Worm (Caenorhabditis elegans) whole organism, late embryonic: ENCODE data around the gene F31F7.2.
A peak's percentile ranks its signal among the peaks of the same experiment; 100 is the strongest.

ENCODE experiments used
- C08G9.2 ChIP-seq: sonication (generic microtip); optimal IDR thresholded peaks from 2 replicates; lab custom pipeline; 2016; ENCODE audit warnings: mild to moderate bottlenecking, missing genetic modification characterization, moderate library complexity, missing compliant biosample characterization
- F13H6.1 ChIP-seq: sonication (generic microtip); optimal IDR thresholded peaks from 2 replicates; lab custom pipeline; 2016; ENCODE audit warnings: missing genetic modification characterization, missing compliant biosample characterization
- K02D7.2 ChIP-seq: sonication (generic microtip); optimal IDR thresholded peaks from 2 replicates; lab custom pipeline; 2017; ENCODE audit warnings: mild to moderate bottlenecking, missing genetic modification characterization, missing compliant biosample characterization
- ahr-1 ChIP-seq: sonication (generic microtip); optimal IDR thresholded peaks from 2 replicates; lab custom pipeline; 2016; ENCODE audit warnings: missing genetic modification characterization, missing compliant biosample characterization
- ama-1 ChIP-seq: fragments of 150-350 bp; optimal IDR thresholded peaks from 2 replicates; lab custom pipeline; 2014
- ceh-18 ChIP-seq: sonication (generic microtip); optimal IDR thresholded peaks from 2 replicates; lab custom pipeline; 2016; ENCODE audit warnings: missing genetic modification characterization, missing compliant biosample characterization
- ceh-2 ChIP-seq: sonication (generic microtip); optimal IDR thresholded peaks from 2 replicates; lab custom pipeline; 2016; ENCODE audit warnings: missing genotype, missing genetic modification characterization, missing compliant biosample characterization
- ceh-22 ChIP-seq: sonication (generic microtip); optimal IDR thresholded peaks from 2 replicates; lab custom pipeline; 2017; ENCODE audit warnings: missing biosample characterization, missing genetic modification characterization
- ceh-30 ChIP-seq: fragments of 150-350 bp; optimal IDR thresholded peaks from 2 replicates; lab custom pipeline; 2014; ENCODE audit warnings: missing biosample characterization, missing genetic modification characterization
- ceh-31 ChIP-seq: sonication (generic microtip); optimal IDR thresholded peaks from 2 replicates; lab custom pipeline; 2016; ENCODE audit warnings: missing genetic modification characterization, missing compliant biosample characterization
- ceh-34 ChIP-seq: sonication (generic microtip); optimal IDR thresholded peaks from 2 replicates; lab custom pipeline; 2016; ENCODE audit warnings: mild to moderate bottlenecking, missing genetic modification characterization, missing compliant biosample characterization
- ceh-48 ChIP-seq: sonication (generic microtip); optimal IDR thresholded peaks from 2 replicates; lab custom pipeline; 2016; ENCODE audit warnings: missing genetic modification characterization, inconsistent platforms, missing compliant biosample characterization
- che-1 ChIP-seq: sonication (generic microtip); optimal IDR thresholded peaks from 2 replicates; lab custom pipeline; 2016; ENCODE audit warnings: mild to moderate bottlenecking, missing genetic modification characterization, missing compliant biosample characterization
- dmd-4 ChIP-seq: sonication (generic microtip); optimal IDR thresholded peaks from 2 replicates; lab custom pipeline; 2016; ENCODE audit warnings: borderline replicate concordance, missing genetic modification characterization, missing compliant biosample characterization
- dve-1 ChIP-seq: sonication (generic microtip); optimal IDR thresholded peaks from 2 replicates; lab custom pipeline; 2017; ENCODE audit warnings: antibody characterized with exemption, mild to moderate bottlenecking, missing genetic modification characterization, missing compliant biosample characterization
- elt-2 ChIP-seq: sonication (generic microtip); optimal IDR thresholded peaks from 2 replicates; lab custom pipeline; 2016; ENCODE audit warnings: missing genetic modification reagents, missing genetic modification characterization, missing compliant biosample characterization
- ets-4 ChIP-seq: sonication (generic microtip); optimal IDR thresholded peaks from 2 replicates; lab custom pipeline; 2016; ENCODE audit warnings: missing genetic modification characterization, missing compliant biosample characterization
- fax-1 ChIP-seq: sonication (generic microtip); optimal IDR thresholded peaks from 2 replicates; lab custom pipeline; 2016; ENCODE audit warnings: missing genotype, missing genetic modification characterization, missing compliant biosample characterization
- fkh-10 ChIP-seq: fragments of 150-350 bp; optimal IDR thresholded peaks from 2 replicates; lab custom pipeline; 2014; ENCODE audit warnings: missing biosample characterization, missing genetic modification reagents, missing genetic modification characterization
- fkh-6 ChIP-seq: sonication (generic microtip); optimal IDR thresholded peaks from 2 replicates; lab custom pipeline; 2016; ENCODE audit warnings: missing genetic modification characterization, missing compliant biosample characterization
- hlh-30 ChIP-seq: sonication (generic microtip); optimal IDR thresholded peaks from 2 replicates; lab custom pipeline; 2017; ENCODE audit warnings: antibody characterized with exemption, missing genetic modification characterization, missing compliant biosample characterization; ENCODE audit not compliant: insufficient read depth
- hlh-6 ChIP-seq: sonication (generic microtip); optimal IDR thresholded peaks from 2 replicates; lab custom pipeline; 2016; ENCODE audit warnings: missing genotype, missing genetic modification characterization, missing compliant biosample characterization
- lin-11 ChIP-seq: fragments of 200-800 bp; sonication (Bioruptor generic); optimal IDR thresholded peaks from 2 replicates; lab custom pipeline; 2018; ENCODE audit warnings: mild to moderate bottlenecking, missing genetic modification characterization, missing compliant biosample characterization
- madf-2 ChIP-seq: sonication (generic microtip); optimal IDR thresholded peaks from 2 replicates; lab custom pipeline; 2017; ENCODE audit warnings: missing genetic modification characterization, missing compliant biosample characterization
- mec-3 ChIP-seq: sonication (generic microtip); optimal IDR thresholded peaks from 2 replicates; lab custom pipeline; 2016; ENCODE audit warnings: borderline replicate concordance, missing genetic modification characterization, missing compliant biosample characterization
- nfya-1 ChIP-seq: sonication (generic microtip); optimal IDR thresholded peaks from 2 replicates; lab custom pipeline; 2017; ENCODE audit warnings: missing genetic modification characterization, mild to moderate bottlenecking, missing compliant biosample characterization, antibody characterized with exemption, moderate library complexity
- nhr-232 ChIP-seq: sonication (generic microtip); optimal IDR thresholded peaks from 2 replicates; lab custom pipeline; 2016; ENCODE audit warnings: missing genetic modification characterization, missing compliant biosample characterization
- pax-1 ChIP-seq: fragments of 150-350 bp; optimal IDR thresholded peaks from 2 replicates; lab custom pipeline; 2014; ENCODE audit warnings: missing biosample characterization, missing genetic modification characterization
- pqm-1 ChIP-seq: sonication (generic microtip); optimal IDR thresholded peaks from 2 replicates; lab custom pipeline; 2016; ENCODE audit warnings: missing genetic modification characterization, missing compliant biosample characterization
- pros-1 ChIP-seq: fragments of 150-350 bp; optimal IDR thresholded peaks from 2 replicates; lab custom pipeline; 2014; ENCODE audit warnings: missing biosample characterization, missing genetic modification reagents, missing genetic modification characterization
- ref-2 ChIP-seq: sonication (generic microtip); optimal IDR thresholded peaks from 2 replicates; lab custom pipeline; 2016; ENCODE audit warnings: missing genetic modification characterization, missing compliant biosample characterization
- rnt-1 ChIP-seq: sonication (generic microtip); optimal IDR thresholded peaks from 2 replicates; lab custom pipeline; 2016; ENCODE audit warnings: missing genetic modification characterization, missing compliant biosample characterization
- sdc-2 ChIP-seq: sonication (generic microtip); optimal IDR thresholded peaks from 2 replicates; lab custom pipeline; 2016; ENCODE audit warnings: missing genotype, missing genetic modification characterization, missing compliant biosample characterization
- sox-2 ChIP-seq: fragments of 200-800 bp; sonication (Bioruptor generic); IDR thresholded peaks from 2 replicates; pipeline ENCODE4 v1.3.6; 2022; ENCODE audit warnings: missing genetic modification reagents, missing genetic modification characterization, missing compliant biosample characterization
- syd-9 ChIP-seq: sonication (generic microtip); optimal IDR thresholded peaks from 2 replicates; lab custom pipeline; 2016; ENCODE audit warnings: mild to moderate bottlenecking, missing genetic modification characterization, moderate library complexity, missing compliant biosample characterization
- tbx-2 ChIP-seq: sonication (generic microtip); optimal IDR thresholded peaks from 2 replicates; lab custom pipeline; 2016; ENCODE audit warnings: missing genetic modification characterization, missing compliant biosample characterization
- tbx-7 ChIP-seq: sonication (generic microtip); optimal IDR thresholded peaks from 2 replicates; lab custom pipeline; 2016; ENCODE audit warnings: missing genotype, missing genetic modification characterization, missing compliant biosample characterization
- ttx-3 ChIP-seq: sonication (generic microtip); optimal IDR thresholded peaks from 2 replicates; lab custom pipeline; 2016; ENCODE audit warnings: missing genetic modification reagents, missing genetic modification characterization, missing compliant biosample characterization
- unc-42 ChIP-seq: sonication (generic microtip); optimal IDR thresholded peaks from 2 replicates; lab custom pipeline; 2016; ENCODE audit warnings: missing genotype, missing genetic modification characterization, missing compliant biosample characterization
- unc-55 ChIP-seq: sonication (generic microtip); optimal IDR thresholded peaks from 2 replicates; lab custom pipeline; 2017; ENCODE audit warnings: missing biosample characterization, missing genetic modification reagents, missing genetic modification characterization
- unc-86 ChIP-seq: sonication (generic microtip); optimal IDR thresholded peaks from 2 replicates; lab custom pipeline; 2016; ENCODE audit warnings: missing genetic modification characterization, missing compliant biosample characterization

The F31F7.2 gene

ce11 chrV:6244631-6245030 is 26.0 kb upstream of the F31F7.2 start:
- TF ChIP-seq unc-42 (tag; lab: Kevin White, UChicago) (peak; percentile 45), F13H6.1 (tag; lab: Kevin White, UChicago) (no peak), tbx-2 (tag; lab: Kevin White, UChicago) (no peak), ceh-2 (tag; lab: Kevin White, UChicago) (no peak), syd-9 (tag; lab: Kevin White, UChicago) (no peak)

ce11 chrV:6246454-6246981 is 24.1 kb upstream of the F31F7.2 start, which contains the start of gene dmd-7:
Gene dmd-7, plus strand, starts transcription at chrV:6246931.
- TF ChIP-seq nhr-232 (tag; lab: Kevin White, UChicago) (no peak), ceh-30 (tag; lab: Kevin White, UChicago) (no peak), tbx-2 (tag; lab: Kevin White, UChicago) (peak; percentile 76), pros-1 (tag; lab: Kevin White, UChicago) (peak; percentile 70), hlh-6 (tag; lab: Kevin White, UChicago) (peak; percentile 38), ceh-2 (tag; lab: Kevin White, UChicago) (peak; percentile 3), ceh-18 (tag; lab: Kevin White, UChicago) (peak; percentile 86), ama-1 (no peak), dve-1 (tag; lab: Kevin White, UChicago) (peak; percentile 57), pqm-1 (tag; lab: Kevin White, UChicago) (peak; percentile 26), ttx-3 (tag; lab: Kevin White, UChicago) (no peak), rnt-1 (tag; lab: Kevin White, UChicago) (peak; percentile 28), mec-3 (tag; lab: Kevin White, UChicago) (no peak), fkh-6 (tag; lab: Kevin White, UChicago) (peak; percentile 13), madf-2 (tag; lab: Kevin White, UChicago) (peak; percentile 59), C08G9.2 (no peak), sdc-2 (tag; lab: Kevin White, UChicago) (peak; percentile 40), lin-11 (tag; lab: Kevin White, UChicago) (no peak), ceh-48 (tag; lab: Kevin White, UChicago) (no peak), unc-55 (GFP tag; lab: Kevin White, UChicago) (peak; percentile 72), elt-2 (tag; lab: Kevin White, UChicago) (peak; percentile 50), sox-2 (GFP tag; lab: Robert Waterston, UW) (no peak), hlh-30 (tag; lab: Kevin White, UChicago) (peak; percentile 78), ref-2 (peak; percentile 70), nfya-1 (tag; lab: Kevin White, UChicago) (peak; percentile 63), ets-4 (no peak), unc-42 (tag; lab: Kevin White, UChicago) (peak; percentile 38), ceh-31 (tag; lab: Kevin White, UChicago) (peak; percentile 64), ceh-34 (tag; lab: Kevin White, UChicago) (peak; percentile 49), F13H6.1 (tag; lab: Kevin White, UChicago) (peak; percentile 61), ceh-22 (tag; lab: Kevin White, UChicago) (no peak)

- TF ChIP-seq ceh-30 (tag; lab: Kevin White, UChicago) (no peak), ceh-22 (tag; lab: Kevin White, UChicago) (no peak), elt-2 (tag; lab: Kevin White, UChicago) (peak; percentile 15)
These were observed 23.3 kb upstream of the F31F7.2 start for ce11 chrV:6247397-6247796.

DNA sequence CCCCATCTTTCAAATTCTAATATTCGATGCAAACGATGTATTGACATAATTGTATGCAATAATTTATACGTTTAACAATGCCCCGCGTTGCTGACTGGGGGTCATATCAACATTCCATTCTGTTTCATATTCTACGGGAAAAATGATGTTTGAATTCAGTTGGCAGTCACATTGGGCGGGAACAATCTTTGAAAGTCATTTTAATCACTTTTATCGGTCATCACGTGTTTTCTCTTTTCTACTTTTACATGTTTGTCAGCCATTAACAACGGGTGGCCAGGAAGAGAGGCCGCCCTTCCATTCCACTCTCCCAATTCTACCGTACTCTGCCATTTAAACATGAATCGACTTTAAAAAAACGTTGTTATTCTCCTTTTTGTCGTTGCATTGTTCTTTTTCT is 21.9 kb upstream of the F31F7.2 start:
- TF ChIP-seq K02D7.2 (no peak), mec-3 (tag; lab: Kevin White, UChicago) (no peak), ceh-18 (tag; lab: Kevin White, UChicago) (no peak), lin-11 (tag; lab: Kevin White, UChicago) (no peak), ama-1 (no peak), tbx-7 (no peak), fax-1 (tag; lab: Kevin White, UChicago) (no peak), unc-86 (tag; lab: Kevin White, UChicago) (no peak), ceh-22 (tag; lab: Kevin White, UChicago) (no peak), F13H6.1 (tag; lab: Kevin White, UChicago) (no peak), elt-2 (tag; lab: Kevin White, UChicago) (no peak), ahr-1 (tag; lab: Kevin White, UChicago) (no peak), pax-1 (no peak), ceh-30 (tag; lab: Kevin White, UChicago) (no peak), tbx-2 (tag; lab: Kevin White, UChicago) (no peak), nfya-1 (tag; lab: Kevin White, UChicago) (no peak), che-1 (tag; lab: Kevin White, UChicago) (no peak), dmd-4 (tag; lab: Kevin White, UChicago) (no peak), fkh-10 (GFP tag; lab: Kevin White, UChicago) (no peak)
